Worm (Caenorhabditis elegans): ENCODE measurements around the gene msp-33.
"Not testable (repeated sequence)": the region's sequence is repeated elsewhere in the genome, so short reads cannot be mapped to it uniquely, and the experiment has no call there.

msp-33 gene

ce11 chrII:4908160-4908559, 15.7 kb upstream of the msp-33 start:
- TF ChIP-seq sea-1 (GFP tag; conservative IDR thresholded peaks at IDR 0.05), result no peak
- no peak for TF ChIP-seq ets-7 (tag; optimal IDR thresholded peaks at IDR 0.05)
- no peak for TF ChIP-seq ama-1 (optimal IDR thresholded peaks at IDR 0.05)
- TF ChIP-seq F13C5.2 (tag; optimal IDR thresholded peaks at IDR 0.05), result no peak
- no peak for TF ChIP-seq flt-1 (GFP tag; IDR thresholded peaks at IDR 0.05)
- no peak for TF ChIP-seq scrt-1 (GFP tag; IDR thresholded peaks at IDR 0.05)
- no peak for TF ChIP-seq B0310.2 (tag; optimal IDR thresholded peaks at IDR 0.05)
- TF ChIP-seq ceh-13 (GFP tag; optimal IDR thresholded peaks at IDR 0.05), result no peak
- TF ChIP-seq hmbx-1 (tag; optimal IDR thresholded peaks at IDR 0.05), result no peak
- no peak for TF ChIP-seq tra-4 (tag; optimal IDR thresholded peaks at IDR 0.05)
- TF ChIP-seq aly-1 (tag; optimal IDR thresholded peaks at IDR 0.05), result no peak
- no peak for TF ChIP-seq hmg-4 (GFP tag; optimal IDR thresholded peaks at IDR 0.05)
- no peak for TF ChIP-seq hnd-1 (tag; optimal IDR thresholded peaks at IDR 0.05)
- TF ChIP-seq ceh-36 (tag; optimal IDR thresholded peaks at IDR 0.05), result no peak
- TF ChIP-seq pes-1 (GFP tag; IDR thresholded peaks at IDR 0.05), result no peak
- no peak for TF ChIP-seq tbx-37 (GFP tag; conservative IDR thresholded peaks at IDR 0.05)
- TF ChIP-seq tbx-11 (GFP tag; IDR thresholded peaks at IDR 0.05), result no peak

DNA sequence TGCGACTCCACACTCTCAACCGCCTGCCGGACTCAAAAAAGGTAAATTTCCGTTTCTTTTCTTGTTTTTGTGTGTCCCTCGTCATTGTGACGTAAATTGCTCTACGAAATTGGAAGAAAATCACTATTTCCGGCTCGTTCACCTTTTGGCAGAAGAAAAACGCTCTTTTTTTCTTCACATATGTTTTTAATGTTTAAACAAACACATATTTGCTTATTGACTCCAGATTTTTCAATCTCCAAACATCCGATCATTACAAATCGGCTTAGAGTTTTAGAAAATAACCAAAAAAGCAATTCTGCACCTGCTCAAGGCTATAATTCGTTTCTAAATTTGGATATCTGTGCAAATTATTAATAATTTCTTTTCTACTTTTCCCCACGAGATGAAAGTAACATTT, 13.4 kb upstream of the msp-33 start:
- no peak for TF ChIP-seq sea-1 (GFP tag; conservative IDR thresholded peaks at IDR 0.05)

DNA sequence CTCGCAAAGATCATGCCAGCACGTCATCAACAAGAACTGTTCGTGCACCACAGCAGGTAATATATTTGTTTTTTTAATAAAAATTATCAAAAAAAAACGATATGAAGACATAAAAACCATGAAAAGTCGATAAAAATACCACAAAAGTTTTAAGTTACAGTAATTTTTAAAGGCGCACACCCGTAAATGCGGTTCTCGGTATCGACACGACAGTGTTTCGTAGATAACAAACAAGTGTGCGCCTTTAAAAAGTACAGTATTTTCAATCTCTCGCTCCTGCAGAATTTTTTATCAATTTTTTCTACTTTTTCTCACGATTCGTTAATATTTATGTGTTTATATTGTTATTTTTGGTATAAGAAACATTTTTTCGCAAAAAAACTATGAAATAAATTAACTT, 12.8 kb upstream of the msp-33 start:
- TF ChIP-seq ets-7 (tag; optimal IDR thresholded peaks at IDR 0.05) (no peak), B0310.2 (tag; optimal IDR thresholded peaks at IDR 0.05) (no peak), F13C5.2 (tag; optimal IDR thresholded peaks at IDR 0.05) (no peak), aly-1 (tag; optimal IDR thresholded peaks at IDR 0.05) (no peak), flt-1 (GFP tag; IDR thresholded peaks at IDR 0.05) (no peak), hmg-4 (GFP tag; optimal IDR thresholded peaks at IDR 0.05) (no peak), scrt-1 (GFP tag; IDR thresholded peaks at IDR 0.05) (no peak), tra-4 (tag; optimal IDR thresholded peaks at IDR 0.05) (no peak), hmbx-1 (tag; optimal IDR thresholded peaks at IDR 0.05) (no peak), sea-1 (GFP tag; conservative IDR thresholded peaks at IDR 0.05) (no peak), ceh-13 (GFP tag; optimal IDR thresholded peaks at IDR 0.05) (no peak)

DNA sequence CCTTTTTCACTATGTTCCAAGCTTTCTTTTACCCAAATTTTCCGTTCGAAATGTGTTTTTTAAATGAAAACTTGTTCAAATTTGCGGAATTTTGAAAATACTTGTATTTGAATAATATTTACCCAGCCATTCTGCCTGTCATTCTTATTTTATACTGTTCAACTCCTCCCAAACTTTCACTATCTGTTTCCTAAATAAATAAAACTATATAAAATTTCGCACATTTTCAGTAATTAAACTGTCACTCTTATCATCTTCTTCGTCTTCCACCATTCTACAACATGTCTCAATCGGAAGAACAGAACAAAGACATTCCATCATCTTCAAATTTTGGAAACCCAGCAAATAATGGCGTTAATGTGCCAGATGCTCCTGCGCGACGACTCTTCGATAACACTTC, 12.3 kb upstream of the msp-33 start, which contains the start of gene btbd-10:
TSS of gene btbd-10 (plus strand) at position 231 of the 400 bp plus-strand sequence.
- TF ChIP-seq ets-7 (tag; optimal IDR thresholded peaks at IDR 0.05), result no peak
- no peak for TF ChIP-seq hmg-4 (GFP tag; optimal IDR thresholded peaks at IDR 0.05)
- TF ChIP-seq tbx-11 (GFP tag; IDR thresholded peaks at IDR 0.05), result no peak
- no peak for TF ChIP-seq hnd-1 (tag; optimal IDR thresholded peaks at IDR 0.05)
- TF ChIP-seq aly-1 (tag; optimal IDR thresholded peaks at IDR 0.05), result no peak
- no peak for TF ChIP-seq tra-4 (tag; optimal IDR thresholded peaks at IDR 0.05)
- no peak for TF ChIP-seq hmbx-1 (tag; optimal IDR thresholded peaks at IDR 0.05)
- TF ChIP-seq B0310.2 (tag; optimal IDR thresholded peaks at IDR 0.05), result no peak
- no peak for TF ChIP-seq flt-1 (GFP tag; IDR thresholded peaks at IDR 0.05)
- no peak for TF ChIP-seq ama-1 (optimal IDR thresholded peaks at IDR 0.05)
- TF ChIP-seq ceh-36 (tag; optimal IDR thresholded peaks at IDR 0.05), result no peak
- TF ChIP-seq pes-1 (GFP tag; IDR thresholded peaks at IDR 0.05), result no peak
- TF ChIP-seq ceh-13 (GFP tag; optimal IDR thresholded peaks at IDR 0.05), result no peak
- TF ChIP-seq F13C5.2 (tag; optimal IDR thresholded peaks at IDR 0.05), result no peak
- no peak for TF ChIP-seq scrt-1 (GFP tag; IDR thresholded peaks at IDR 0.05)
- no peak for TF ChIP-seq sea-1 (GFP tag; conservative IDR thresholded peaks at IDR 0.05)
- no peak for TF ChIP-seq tbx-37 (GFP tag; conservative IDR thresholded peaks at IDR 0.05)

ce11 chrII:4904277-4904676, 11.8 kb upstream of the msp-33 start:
- TF ChIP-seq F13C5.2 (tag; optimal IDR thresholded peaks at IDR 0.05), result peak; percentile 3
- no peak for TF ChIP-seq tbx-11 (GFP tag; IDR thresholded peaks at IDR 0.05)
- no peak for TF ChIP-seq hmg-4 (GFP tag; optimal IDR thresholded peaks at IDR 0.05)

ce11 chrII:4903696-4904095, 11.2 kb upstream of the msp-33 start, which contains the start of gene sgt-1:
Gene sgt-1 (minus strand): TSS chrII:4903796.
- TF ChIP-seq hmbx-1 (tag; optimal IDR thresholded peaks at IDR 0.05); hmg-4 (GFP tag; optimal IDR thresholded peaks at IDR 0.05); ceh-36 (tag; optimal IDR thresholded peaks at IDR 0.05): not testable (repeated sequence)

ce11 chrII:4902035-4902434, 9.5 kb upstream of the msp-33 start, which contains the start of gene R05F9.9:
Gene R05F9.9 (minus strand): TSS chrII:4902100.
- no peak for TF ChIP-seq B0310.2 (tag; optimal IDR thresholded peaks at IDR 0.05)
- no peak for TF ChIP-seq hnd-1 (tag; optimal IDR thresholded peaks at IDR 0.05)
- no peak for TF ChIP-seq scrt-1 (GFP tag; IDR thresholded peaks at IDR 0.05)
- TF ChIP-seq ama-1 (optimal IDR thresholded peaks at IDR 0.05), result no peak
- no peak for TF ChIP-seq F13C5.2 (tag; optimal IDR thresholded peaks at IDR 0.05)
- TF ChIP-seq tbx-37 (GFP tag; conservative IDR thresholded peaks at IDR 0.05), result no peak
- TF ChIP-seq sea-1 (GFP tag; conservative IDR thresholded peaks at IDR 0.05), result no peak
- TF ChIP-seq ceh-13 (GFP tag; optimal IDR thresholded peaks at IDR 0.05), result no peak
- no peak for TF ChIP-seq ceh-36 (tag; optimal IDR thresholded peaks at IDR 0.05)
- no peak for TF ChIP-seq flt-1 (GFP tag; IDR thresholded peaks at IDR 0.05)
- TF ChIP-seq tbx-11 (GFP tag; IDR thresholded peaks at IDR 0.05), result no peak
- TF ChIP-seq aly-1 (tag; optimal IDR thresholded peaks at IDR 0.05), result no peak
- no peak for TF ChIP-seq pes-1 (GFP tag; IDR thresholded peaks at IDR 0.05)
- TF ChIP-seq hmg-4 (GFP tag; optimal IDR thresholded peaks at IDR 0.05), result no peak
- TF ChIP-seq tra-4 (tag; optimal IDR thresholded peaks at IDR 0.05), result no peak
- no peak for TF ChIP-seq ets-7 (tag; optimal IDR thresholded peaks at IDR 0.05)
- no peak for TF ChIP-seq hmbx-1 (tag; optimal IDR thresholded peaks at IDR 0.05)

- TF ChIP-seq aly-1 (tag; optimal IDR thresholded peaks at IDR 0.05); tbx-11 (GFP tag; IDR thresholded peaks at IDR 0.05); tbx-37 (GFP tag; conservative IDR thresholded peaks at IDR 0.05): not testable (repeated sequence)
Measured at ce11 chrII:4898529-4898928, 6.0 kb upstream of the msp-33 start, which contains the start of gene msp-32. Gene msp-32 (plus strand): TSS chrII:4898829.

Data from whole organism, early embryonic.